Worm (Caenorhabditis elegans): ENCODE data around the gene hpo-40.

The hpo-40 gene

DNA sequence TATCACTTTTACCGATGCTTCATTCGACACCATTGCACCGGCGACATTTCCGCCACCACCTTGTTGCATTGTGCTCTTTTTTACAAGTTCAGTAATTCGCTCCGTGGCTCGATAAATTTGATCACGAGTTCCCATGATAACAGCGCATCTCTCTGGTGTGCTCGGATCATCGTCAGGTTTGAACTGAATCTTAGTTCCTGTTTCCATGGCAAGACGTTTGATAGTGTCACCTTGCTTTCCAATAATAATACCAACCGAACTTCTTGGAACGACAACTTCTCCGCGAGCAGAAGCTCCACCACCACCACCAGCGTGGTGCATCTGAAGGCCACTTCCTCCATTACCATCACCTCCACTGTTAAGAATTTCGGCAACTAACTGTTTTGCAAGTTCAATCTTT, 24.4 kb downstream of the hpo-40 start:
- no peak for TF ChIP-seq F49E8.2 (tag; optimal IDR thresholded peaks at IDR 0.05; ENCODE audit: borderline replicate concordance)
- peak; percentile 96 for TF ChIP-seq aha-1 (tag)

DNA sequence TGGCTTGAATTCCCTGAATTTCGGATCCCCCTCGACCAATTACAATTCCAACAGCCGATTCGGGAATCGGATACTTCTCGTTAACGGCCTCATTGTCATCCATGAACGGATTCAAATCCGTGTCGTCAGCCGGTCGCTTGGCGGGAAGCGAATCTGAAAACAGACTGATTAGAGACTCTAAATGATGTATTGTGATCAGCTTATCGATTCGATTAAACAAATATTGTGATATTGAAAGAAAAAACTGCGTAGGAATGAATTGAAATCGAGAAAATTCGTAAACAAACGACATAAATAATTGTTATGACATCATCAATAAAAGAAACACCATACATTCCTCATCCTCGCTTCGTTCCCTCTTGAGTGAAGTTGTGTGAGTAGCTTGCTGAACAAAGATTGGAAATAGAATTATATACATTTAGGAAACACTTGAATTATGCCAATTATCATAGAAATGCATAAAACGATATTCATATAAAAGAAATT, 25.3 kb downstream of the hpo-40 start:
- TF ChIP-seq dmd-6 (GFP tag; IDR thresholded peaks at IDR 0.05) (no peak), hif-1 (tag; optimal IDR thresholded peaks at IDR 0.05) (no peak), mdt-29 (GFP tag; IDR thresholded peaks at IDR 0.05) (peak; percentile 33; the same call in 1 of the 2 replicates), duxl-1 (tag; optimal IDR thresholded peaks at IDR 0.05; ENCODE audit: poor library complexity) (no peak), F26F4.8 (GFP tag; conservative IDR thresholded peaks at IDR 0.05) (no peak), nhr-237 (tag; optimal IDR thresholded peaks at IDR 0.05) (no peak), F49E8.2 (tag; optimal IDR thresholded peaks at IDR 0.05; ENCODE audit: borderline replicate concordance) (peak; percentile 48), ama-1 (optimal IDR thresholded peaks at IDR 0.05) (peak; percentile 87), arid-1 (GFP tag; conservative IDR thresholded peaks at IDR 0.05) (0 out of 2 replicates have a peak, but pooled peaks have one; percentile 6), Y105C5A.15 (GFP tag; IDR thresholded peaks at IDR 0.05) (no peak), daf-8 (GFP tag; IDR thresholded peaks at IDR 0.05) (no peak), lin-38 (GFP tag; IDR thresholded peaks at IDR 0.05) (peak; percentile 67), mxl-3 (GFP tag; optimal IDR thresholded peaks at IDR 0.05) (no peak), ceh-82 (tag; optimal IDR thresholded peaks at IDR 0.05) (no peak), snpc-4 (tag; optimal IDR thresholded peaks at IDR 0.05) (no peak), Y75B8A.6 (GFP tag; IDR thresholded peaks at IDR 0.05) (0 out of 2 replicates have a peak, but pooled peaks have one; percentile 79), mep-1 (tag; optimal IDR thresholded peaks at IDR 0.05) (no peak), sdz-12 (GFP tag; optimal IDR thresholded peaks at IDR 0.05) (peak; percentile 55), fos-1 (tag; optimal IDR thresholded peaks at IDR 0.05) (no peak), Y48G9A.11 (GFP tag; IDR thresholded peaks at IDR 0.05) (0 out of 2 replicates have a peak, but pooled peaks have one; percentile 23), ces-1 (GFP tag; optimal IDR thresholded peaks at IDR 0.05) (no peak), zag-1 (tag; optimal IDR thresholded peaks at IDR 0.05) (no peak), gei-8 (GFP tag; optimal IDR thresholded peaks at IDR 0.05) (no peak), ctbp-1 (GFP tag; IDR thresholded peaks at IDR 0.05) (0 out of 2 replicates have a peak, but pooled peaks have one; percentile 49), Y5F2A.4 (GFP tag; optimal IDR thresholded peaks at IDR 0.05) (peak; percentile 18), nhr-76 (tag; optimal IDR thresholded peaks at IDR 0.05) (no peak), mes-2 (tag; optimal IDR thresholded peaks at IDR 0.05; ENCODE audit: poor library complexity, severe bottlenecking) (peak; percentile 3), pha-4 (GFP tag; IDR thresholded peaks at IDR 0.05) (peak; percentile 50; the same call in 1 of the 2 replicates), pha-4 (tag; optimal IDR thresholded peaks at IDR 0.05) (no peak), unc-130 (GFP tag; optimal IDR thresholded peaks at IDR 0.05) (peak; percentile 42), lin-15B (tag; optimal IDR thresholded peaks at IDR 0.05) (no peak), daf-19 (GFP tag; conservative IDR thresholded peaks at IDR 0.05) (peak; percentile 32; the same call in 1 of the 2 replicates)

DNA sequence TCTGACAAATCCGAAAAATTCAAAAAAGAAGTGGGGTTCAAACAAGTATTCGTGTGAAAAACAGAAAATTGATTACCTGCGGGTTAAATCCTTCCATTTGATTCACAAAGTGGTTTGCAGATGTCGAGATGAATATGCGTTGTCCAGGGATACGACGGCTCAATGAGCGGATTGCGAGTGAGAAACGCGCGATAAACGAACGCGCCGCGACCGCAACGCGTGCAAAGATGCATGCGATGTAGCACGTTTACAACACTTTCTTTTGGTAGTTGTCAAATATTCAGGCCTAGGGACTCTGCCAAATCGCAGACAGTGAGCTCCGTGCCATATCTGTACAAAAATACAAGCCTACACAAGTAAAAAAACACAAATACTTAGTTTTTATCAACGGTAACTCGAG, 25.9 kb downstream of the hpo-40 start, which contains the start of gene fubl-1:
Gene fubl-1 (minus strand): TSS at position 202 of the 400 bp plus-strand sequence.
- TF ChIP-seq pqm-1 (tag; optimal IDR thresholded peaks at IDR 0.05) (no peak), ztf-11 (tag; optimal IDR thresholded peaks at IDR 0.05) (no peak), dmd-9 (GFP tag; IDR thresholded peaks at IDR 0.05) (no peak), nhr-6 (tag; optimal IDR thresholded peaks at IDR 0.05) (no peak), zip-11 (GFP tag; IDR thresholded peaks at IDR 0.05) (no peak), cey-2 (tag; optimal IDR thresholded peaks at IDR 0.05; ENCODE audit: borderline replicate concordance, insufficient read depth) (no peak), Y5F2A.4 (GFP tag; optimal IDR thresholded peaks at IDR 0.05) (no peak), F37D6.2 (tag; optimal IDR thresholded peaks at IDR 0.05) (no peak), php-3 (GFP tag; IDR thresholded peaks at IDR 0.05) (no peak), nhr-41 (GFP tag; IDR thresholded peaks at IDR 0.05) (no peak), zag-1 (tag; optimal IDR thresholded peaks at IDR 0.05) (no peak), arid-1 (GFP tag; conservative IDR thresholded peaks at IDR 0.05) (no peak), snpc-4 (tag; optimal IDR thresholded peaks at IDR 0.05) (no peak), daf-8 (GFP tag; IDR thresholded peaks at IDR 0.05) (no peak), Y105C5A.15 (GFP tag; IDR thresholded peaks at IDR 0.05) (no peak), Y48G9A.11 (GFP tag; IDR thresholded peaks at IDR 0.05) (peak; percentile 40; the same call in 1 of the 2 replicates), attf-4 (tag; optimal IDR thresholded peaks at IDR 0.05) (no peak), nhr-76 (tag; optimal IDR thresholded peaks at IDR 0.05) (no peak), nhr-28 (tag; optimal IDR thresholded peaks at IDR 0.05) (no peak), lin-38 (GFP tag; IDR thresholded peaks at IDR 0.05) (peak; percentile 70), sdz-12 (GFP tag; optimal IDR thresholded peaks at IDR 0.05) (no peak), ces-1 (GFP tag; optimal IDR thresholded peaks at IDR 0.05) (no peak), mdl-1 (tag; optimal IDR thresholded peaks at IDR 0.05) (no peak), lir-3 (tag; optimal IDR thresholded peaks at IDR 0.05) (no peak), lsy-2 (tag; optimal IDR thresholded peaks at IDR 0.05) (peak in 1 of 2 experiments; percentile 19), mdt-29 (GFP tag; IDR thresholded peaks at IDR 0.05) (no peak)

Data from whole organism, L4 larva.